Worm (Caenorhabditis elegans) whole organism, L3 larva: ENCODE results near the gene Y51H4A.13.
"Not testable (repeated sequence)": the region's sequence is repeated elsewhere in the genome, so short reads cannot be mapped to it uniquely, and the experiment has no call there.

Source experiments
- ama-1 ChIP-seq: fragments of 150-350 bp; optimal IDR thresholded peaks from 2 replicates; lab custom pipeline; 2018
- ceh-16 ChIP-seq: sonication (generic microtip); optimal IDR thresholded peaks from 2 replicates; lab custom pipeline; 2017; ENCODE audit warnings: missing biosample characterization, missing genetic modification characterization
- ceh-82 ChIP-seq: fragments of 150-350 bp; optimal IDR thresholded peaks from 2 replicates; lab custom pipeline; 2014; ENCODE audit warnings: missing biosample characterization, missing genetic modification characterization
- egl-27 ChIP-seq: sonication (generic microtip); optimal IDR thresholded peaks from 4 replicates; lab custom pipeline; 2017; ENCODE audit warnings: missing biosample characterization, missing genetic modification reagents, missing genetic modification characterization
- mml-1 ChIP-seq: fragments of 150-350 bp; sonication (generic microtip); optimal IDR thresholded peaks from 3 replicates; lab custom pipeline; 2014; ENCODE audit warnings: missing biosample characterization, missing genetic modification characterization
- nhr-11 ChIP-seq: fragments of 150-350 bp; optimal IDR thresholded peaks from 2 replicates; lab custom pipeline; 2014; ENCODE audit warnings: missing biosample characterization, missing genetic modification characterization
- skn-1 ChIP-seq: fragments of 150-350 bp; optimal IDR thresholded peaks from 2 replicates; lab custom pipeline; 2014; ENCODE audit warnings: missing biosample characterization, missing genetic modification characterization

DNA sequence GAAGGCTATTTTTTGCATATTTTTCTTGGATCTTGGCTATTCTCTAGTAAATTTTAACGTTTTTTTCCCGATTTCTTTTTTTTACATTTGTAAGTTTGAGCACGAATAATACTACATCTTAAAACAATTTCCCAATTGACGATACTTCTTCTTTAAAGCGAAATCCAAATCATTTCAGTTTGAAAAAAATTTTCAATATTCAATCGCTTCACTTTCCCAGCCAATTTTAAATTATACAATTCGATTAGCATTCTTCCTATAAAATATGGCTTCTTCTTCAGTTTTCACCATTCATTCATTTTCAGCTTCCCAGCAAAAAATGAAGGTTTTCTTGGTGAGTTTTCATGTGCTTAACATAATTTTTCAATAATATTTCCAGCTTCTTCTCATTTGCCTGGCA, 20.3 kb downstream of the Y51H4A.13 start, which contains the start of gene fip-7:
- TF ChIP-seq ama-1 (lab: Kevin White, UChicago); mml-1 (tag; lab: Kevin White, UChicago); ceh-16; egl-27 (tag; lab: Kevin White, UChicago); nhr-11 (tag; lab: Kevin White, UChicago); skn-1 (tag; lab: Kevin White, UChicago); ceh-82 (tag; lab: Kevin White, UChicago): not testable (repeated sequence)
